Worm (Caenorhabditis elegans) whole organism, young adult: ENCODE results near the gene txt-13.
A peak's percentile ranks its signal among the peaks of the same experiment; 100 is the strongest.

Experiments used
- B0035.1 ChIP-seq: sonication (generic microtip); optimal IDR thresholded peaks from 2 replicates; lab custom pipeline; 2016; ENCODE audit warnings: missing genetic modification characterization, mild to moderate bottlenecking, missing compliant biosample characterization, missing genotype, missing genetic modification reagents
- B0336.3 ChIP-seq: fragments of 200-800 bp; sonication (Bioruptor generic); IDR thresholded peaks from 2 replicates; pipeline ENCODE4 v1.3.6; 2022; ENCODE audit warnings: missing genetic modification characterization, missing compliant biosample characterization
- C17E4.6 ChIP-seq: fragments of 200-800 bp; sonication (Bioruptor generic); IDR thresholded peaks from 2 replicates; pipeline ENCODE4 v1.3.6; 2022; ENCODE audit warnings: missing genetic modification reagents, missing genetic modification characterization, missing compliant biosample characterization
- F22D6.2 ChIP-seq: sonication (generic microtip); optimal IDR thresholded peaks from 2 replicates; lab custom pipeline; 2016; ENCODE audit warnings: mild to moderate bottlenecking, missing genetic modification characterization, missing compliant biosample characterization
- F33H1.4 ChIP-seq: fragments of 200-800 bp; sonication (Bioruptor generic); IDR thresholded peaks from 2 replicates; pipeline ENCODE4 v1.3.6; 2022; ENCODE audit warnings: missing genetic modification reagents, missing genetic modification characterization, missing compliant biosample characterization
- F37B4.10 ChIP-seq: fragments of 200-800 bp; sonication (Bioruptor generic); IDR thresholded peaks from 2 replicates; pipeline ENCODE4 v1.3.6; 2022; ENCODE audit warnings: missing genetic modification characterization, missing compliant biosample characterization
- F39B2.1 ChIP-seq: fragments of 200-800 bp; sonication (Bioruptor generic); IDR thresholded peaks from 2 replicates; pipeline ENCODE4 v1.3.6; 2022; ENCODE audit warnings: missing genetic modification reagents, missing genetic modification characterization, missing compliant biosample characterization
- F52B5.7 ChIP-seq: sonication (generic microtip); optimal IDR thresholded peaks from 2 replicates; lab custom pipeline; 2016; ENCODE audit warnings: mild to moderate bottlenecking, missing genetic modification characterization, missing compliant biosample characterization
- T07F8.4 ChIP-seq: sonication (generic microtip); optimal IDR thresholded peaks from 2 replicates; lab custom pipeline; 2016; ENCODE audit warnings: mild to moderate bottlenecking, missing genetic modification characterization, moderate library complexity, missing compliant biosample characterization
- T26A5.8 ChIP-seq: sonication (generic microtip); optimal IDR thresholded peaks from 2 replicates; lab custom pipeline; 2016; ENCODE audit warnings: missing genetic modification characterization, missing compliant biosample characterization
- Y53F4B.3 ChIP-seq: fragments of 200-800 bp; sonication (Bioruptor generic); IDR thresholded peaks from 2 replicates; pipeline ENCODE4 v1.3.6; 2022; ENCODE audit warnings: missing genetic modification reagents, missing genetic modification characterization, missing compliant biosample characterization
- Y53G8AR.9 ChIP-seq: fragments of 200-800 bp; sonication (Bioruptor generic); conservative IDR thresholded peaks from 2 replicates; pipeline ENCODE4 v1.3.6; 2022; ENCODE audit warnings: missing genetic modification reagents, missing genetic modification characterization, missing compliant biosample characterization
- Y79H2A.3 ChIP-seq: fragments of 200-800 bp; sonication (Bioruptor generic); conservative IDR thresholded peaks from 2 replicates; pipeline ENCODE4 v1.3.6; 2022; ENCODE audit warnings: missing genetic modification reagents, missing genetic modification characterization, missing compliant biosample characterization
- ama-1 ChIP-seq, 3 experiments: fragments of 150-350 bp in 1 of 3; sonication (generic microtip) in 2 of 3; optimal IDR thresholded peaks; 2 replicates each; lab custom pipeline; 2014 to 2018; ENCODE audit warnings: missing biosample characterization in 2 of 3, missing genetic modification characterization in 2 of 3, missing genetic modification reagents in 2 of 3
- ceh-100 ChIP-seq: fragments of 200-800 bp; sonication (Bioruptor generic); IDR thresholded peaks from 2 replicates; pipeline ENCODE4 v1.3.6; 2022; ENCODE audit warnings: missing genetic modification reagents, missing genetic modification characterization, missing compliant biosample characterization
- ceh-91 ChIP-seq: fragments of 200-800 bp; sonication (Bioruptor generic); IDR thresholded peaks from 2 replicates; pipeline ENCODE4 v1.3.6; 2022; ENCODE audit warnings: missing genetic modification reagents, missing genetic modification characterization, missing compliant biosample characterization
- dox-1 ChIP-seq: fragments of 200-800 bp; sonication (Bioruptor generic); IDR thresholded peaks from 2 replicates; pipeline ENCODE4 v1.3.6; 2022; ENCODE audit warnings: missing genetic modification reagents, missing genetic modification characterization, missing compliant biosample characterization
- egl-44 ChIP-seq: fragments of 200-800 bp; sonication (Bioruptor generic); IDR thresholded peaks from 2 replicates; pipeline ENCODE4 v1.3.6; 2022; ENCODE audit warnings: missing genetic modification reagents, missing genetic modification characterization, missing compliant biosample characterization
- ekl-4 ChIP-seq: fragments of 200-800 bp; sonication (Bioruptor generic); IDR thresholded peaks from 2 replicates; pipeline ENCODE4 v1.3.6; 2022; ENCODE audit warnings: missing genetic modification reagents, missing genetic modification characterization, missing compliant biosample characterization
- lag-1 ChIP-seq: fragments of 200-800 bp; sonication (Bioruptor generic); IDR thresholded peaks from 2 replicates; pipeline ENCODE4 v1.3.6; 2022; ENCODE audit warnings: missing genetic modification reagents, missing genetic modification characterization, missing compliant biosample characterization
- let-526 ChIP-seq: fragments of 200-800 bp; sonication (Bioruptor generic); IDR thresholded peaks from 2 replicates; pipeline ENCODE4 v1.3.6; 2022; ENCODE audit warnings: missing genetic modification reagents, missing genetic modification characterization, missing compliant biosample characterization
- let-607 ChIP-seq, 2 experiments: fragments of 200-800 bp in 1 of 2; sonication (Bioruptor generic) in 1 of 2; sonication (generic microtip) in 1 of 2; optimal IDR thresholded peaks; 2 replicates each; lab custom pipeline; 2016 to 2018; ENCODE audit warnings: mild to moderate bottlenecking in 2 of 2, missing compliant biosample characterization in 2 of 2, missing genetic modification characterization in 2 of 2, moderate library complexity in 2 of 2, missing genotype in 1 of 2
- lin-35 ChIP-seq, 3 experiments: fragments of 150-350 bp in 2 of 3; sonication (generic microtip) in 1 of 3; optimal IDR thresholded peaks; 2 replicates each; lab custom pipeline; 2014 to 2018; ENCODE audit warnings: missing biosample characterization in 3 of 3, missing genetic modification characterization in 3 of 3, missing genetic modification reagents in 3 of 3
- lin-54 ChIP-seq: fragments of 200-800 bp; sonication (Bioruptor generic); optimal IDR thresholded peaks from 2 replicates; lab custom pipeline; 2018; ENCODE audit warnings: mild to moderate bottlenecking, missing genetic modification characterization, missing compliant biosample characterization
- lsy-27 ChIP-seq: sonication (generic microtip); optimal IDR thresholded peaks from 2 replicates; lab custom pipeline; 2017; ENCODE audit warnings: missing genetic modification characterization, mild to moderate bottlenecking, missing compliant biosample characterization, antibody characterized with exemption, missing genotype, borderline replicate concordance; ENCODE audit not compliant: insufficient read depth
- madf-3 ChIP-seq: fragments of 200-800 bp; sonication (Bioruptor generic); IDR thresholded peaks from 2 replicates; pipeline ENCODE4 v1.3.6; 2022; ENCODE audit warnings: missing genetic modification reagents, missing genetic modification characterization, missing compliant biosample characterization
- madf-8 ChIP-seq: fragments of 200-800 bp; sonication (Bioruptor generic); conservative IDR thresholded peaks from 2 replicates; pipeline ENCODE4 v1.3.6; 2022; ENCODE audit warnings: missing genetic modification reagents, missing genetic modification characterization, missing compliant biosample characterization
- mcd-1 ChIP-seq: fragments of 200-800 bp; sonication (Bioruptor generic); IDR thresholded peaks from 2 replicates; pipeline ENCODE4 v1.3.6; 2022; ENCODE audit warnings: missing genetic modification reagents, missing genetic modification characterization, missing compliant biosample characterization
- mel-28 ChIP-seq: sonication (generic microtip); optimal IDR thresholded peaks from 2 replicates; lab custom pipeline; 2016; ENCODE audit warnings: borderline replicate concordance, mild to moderate bottlenecking, missing genetic modification characterization, missing compliant biosample characterization
- mxl-1 ChIP-seq: sonication (generic microtip); optimal IDR thresholded peaks from 2 replicates; lab custom pipeline; 2016; ENCODE audit warnings: missing genetic modification characterization, missing compliant biosample characterization
- nfya-1 ChIP-seq: sonication (generic microtip); optimal IDR thresholded peaks from 2 replicates; lab custom pipeline; 2017; ENCODE audit warnings: antibody characterized with exemption, missing compliant biosample characterization, missing genetic modification characterization, borderline replicate concordance; ENCODE audit not compliant: insufficient read depth
- nfyb-1 ChIP-seq: fragments of 200-800 bp; sonication (Bioruptor generic); IDR thresholded peaks from 2 replicates; pipeline ENCODE4 v1.3.6; 2022; ENCODE audit warnings: missing genetic modification reagents, missing genetic modification characterization, missing compliant biosample characterization
- nhr-179 ChIP-seq: sonication (generic microtip); optimal IDR thresholded peaks from 2 replicates; lab custom pipeline; 2016; ENCODE audit warnings: mild to moderate bottlenecking, missing genetic modification characterization, missing compliant biosample characterization
- nhr-27 ChIP-seq: fragments of 200-800 bp; sonication (Bioruptor generic); optimal IDR thresholded peaks from 2 replicates; lab custom pipeline; 2018; ENCODE audit warnings: mild to moderate bottlenecking, missing genetic modification characterization, moderate library complexity, missing compliant biosample characterization
- nhr-80 ChIP-seq: sonication (generic microtip); optimal IDR thresholded peaks from 2 replicates; lab custom pipeline; 2016; ENCODE audit warnings: missing genetic modification characterization, missing compliant biosample characterization
- nhr-90 ChIP-seq: sonication (generic microtip); optimal IDR thresholded peaks from 2 replicates; lab custom pipeline; 2016; ENCODE audit warnings: missing genotype, mild to moderate bottlenecking, missing genetic modification characterization, missing compliant biosample characterization
- rec-8 ChIP-seq, 2 experiments: sonication (generic microtip); optimal IDR thresholded peaks; 2 replicates each; lab custom pipeline; 2016; ENCODE audit warnings: mild to moderate bottlenecking in 2 of 2, missing genetic modification characterization in 2 of 2, missing genetic modification reagents in 2 of 2, missing genotype in 2 of 2, missing biosample characterization in 1 of 2, missing compliant biosample characterization in 1 of 2, moderate library complexity in 1 of 2
- repo-1 ChIP-seq: sonication (generic microtip); optimal IDR thresholded peaks from 2 replicates; lab custom pipeline; 2017; ENCODE audit warnings: mild to moderate bottlenecking, missing genetic modification characterization, missing compliant biosample characterization
- rpc-1 ChIP-seq, 2 experiments: fragments of 150-350 bp in 1 of 2; sonication (generic microtip) in 1 of 2; optimal IDR thresholded peaks; 2 replicates each; lab custom pipeline; 2014 to 2018; ENCODE audit warnings: missing biosample characterization in 1 of 2, missing genetic modification characterization in 1 of 2, missing genetic modification reagents in 1 of 2, missing genotype in 1 of 2
- sdz-38 ChIP-seq: sonication (generic microtip); optimal IDR thresholded peaks from 2 replicates; lab custom pipeline; 2016; ENCODE audit warnings: missing genotype, missing genetic modification characterization, missing compliant biosample characterization
- snpc-3.4 ChIP-seq: sonication (generic microtip); optimal IDR thresholded peaks from 2 replicates; lab custom pipeline; 2017; ENCODE audit warnings: missing genetic modification characterization, mild to moderate bottlenecking, missing compliant biosample characterization, antibody characterized with exemption, moderate library complexity, missing genotype, missing genetic modification reagents
- tbp1 ChIP-seq: fragments of 200-800 bp; sonication (Bioruptor generic); optimal IDR thresholded peaks from 2 replicates; lab custom pipeline; 2018; ENCODE audit warnings: mild to moderate bottlenecking, missing genetic modification characterization, missing compliant biosample characterization
- ztf-22 ChIP-seq: fragments of 200-800 bp; sonication (Bioruptor generic); optimal IDR thresholded peaks from 2 replicates; lab custom pipeline; 2018; ENCODE audit warnings: mild to moderate bottlenecking, missing genetic modification characterization, moderate library complexity, missing compliant biosample characterization
- ztf-28 ChIP-seq: fragments of 200-800 bp; sonication (Bioruptor generic); IDR thresholded peaks from 2 replicates; pipeline ENCODE4 v1.3.6; 2022; ENCODE audit warnings: missing genetic modification reagents, missing genetic modification characterization, missing compliant biosample characterization
- ztf-6 ChIP-seq: fragments of 200-800 bp; sonication (Bioruptor generic); IDR thresholded peaks from 2 replicates; pipeline ENCODE4 v1.3.6; 2022; ENCODE audit warnings: missing genetic modification reagents, missing genetic modification characterization, missing compliant biosample characterization

Gene txt-13

ce11 chrII:10545924-10546783 lies 24.2 kb upstream of the txt-13 start (continued):
- TF ChIP-seq lsy-27 (tag; lab: Kevin White, UChicago), result no peak
- TF ChIP-seq ekl-4, result peak; percentile 27; the same call in 1 of the 2 replicates
- no peak for TF ChIP-seq nhr-80 (tag; lab: Kevin White, UChicago)
- peak; percentile 12 for TF ChIP-seq rpc-1 (optimal IDR thresholded peaks at IDR 0.05; lab: Kevin White, UChicago)
- no peak for TF ChIP-seq rpc-1 (tag; optimal IDR thresholded peaks at IDR 0.05; lab: Kevin White, UChicago)
- no peak for TF ChIP-seq ztf-28
- TF ChIP-seq T07F8.4 (tag; lab: Kevin White, UChicago), result no peak
- no peak for TF ChIP-seq snpc-3.4 (tag; lab: Kevin White, UChicago)
- no peak for TF ChIP-seq T26A5.8 (tag; lab: Kevin White, UChicago)
- TF ChIP-seq B0035.1 (tag; lab: Kevin White, UChicago), result no peak
- no peak for TF ChIP-seq nhr-179 (tag; lab: Kevin White, UChicago)
- TF ChIP-seq dox-1 (GFP tag; lab: Robert Waterston, UW), result no peak
- no peak for TF ChIP-seq lag-1 (GFP tag; lab: Robert Waterston, UW)
- no peak for TF ChIP-seq sdz-38 (tag; lab: Kevin White, UChicago)
- no peak for TF ChIP-seq rec-8 (tag; optimal IDR thresholded peaks at IDR 0.05; lab: Kevin White, UChicago)
- TF ChIP-seq nfya-1 (tag; lab: Kevin White, UChicago), result no peak
- TF ChIP-seq madf-3 (GFP tag; lab: Robert Waterston, UW), result peak; percentile 70
- peak; percentile 73 for TF ChIP-seq repo-1 (tag; lab: Kevin White, UChicago)
- TF ChIP-seq F37B4.10 (GFP tag; lab: Robert Waterston, UW), result no peak
- peak; percentile 73 for TF ChIP-seq nfyb-1 (GFP tag; lab: Robert Waterston, UW)
- TF ChIP-seq egl-44, result peak; percentile 66; the same call in 1 of the 2 replicates
- TF ChIP-seq ceh-100 (GFP tag; lab: Robert Waterston, UW), result 0 out of 2 replicates have a peak, but pooled peaks have one; percentile 8
- peak; percentile 32; the same call in 1 of the 2 replicates for TF ChIP-seq Y53G8AR.9 (GFP tag; lab: Robert Waterston, UW)
- no peak for TF ChIP-seq lin-54 (GFP tag; lab: Kevin White, UChicago)
- no peak for TF ChIP-seq ztf-6 (GFP tag; lab: Robert Waterston, UW)
- TF ChIP-seq let-607 (tag; optimal IDR thresholded peaks at IDR 0.05; lab: Kevin White, UChicago), result no peak
- TF ChIP-seq F22D6.2 (tag; lab: Kevin White, UChicago), result no peak
- no peak for TF ChIP-seq F39B2.1
- TF ChIP-seq nhr-27 (tag; lab: Kevin White, UChicago), result no peak
- no peak for TF ChIP-seq F33H1.4 (GFP tag; lab: Robert Waterston, UW)
- no peak for TF ChIP-seq C17E4.6 (GFP tag; lab: Robert Waterston, UW)
- 0 out of 2 replicates have a peak, but pooled peaks have one; percentile 8 for TF ChIP-seq Y79H2A.3 (GFP tag; lab: Robert Waterston, UW)
- no peak for TF ChIP-seq let-526 (GFP tag; lab: Robert Waterston, UW)
- TF ChIP-seq ama-1 (optimal IDR thresholded peaks at IDR 0.05; lab: Kevin White, UChicago), result peak; percentile 74
- no peak for TF ChIP-seq ama-1 (GFP tag; optimal IDR thresholded peaks at IDR 0.05; lab: Kevin White, UChicago)
- no peak for TF ChIP-seq F52B5.7 (tag; lab: Kevin White, UChicago)
- TF ChIP-seq ceh-91 (GFP tag; lab: Robert Waterston, UW), result no peak
- TF ChIP-seq Y53F4B.3 (GFP tag; lab: Robert Waterston, UW), result no peak
- TF ChIP-seq madf-8 (GFP tag; lab: Robert Waterston, UW), result no peak
- TF ChIP-seq B0336.3, result peak; percentile 3; the same call in 1 of the 2 replicates
- TF ChIP-seq mcd-1 (GFP tag; lab: Robert Waterston, UW), result no peak; the same call in none of the 2 replicates
- no peak for TF ChIP-seq mel-28
- TF ChIP-seq ztf-22 (GFP tag; lab: Kevin White, UChicago), result no peak
- TF ChIP-seq mxl-1, result no peak
- peak in 1 of 3 experiments; percentile 20 for TF ChIP-seq lin-35 (GFP tag; optimal IDR thresholded peaks at IDR 0.05; lab: Kevin White, UChicago)
- TF ChIP-seq nhr-90, result peak; percentile 35
- no peak for TF ChIP-seq tbp1 (GFP tag; lab: Kevin White, UChicago)
